Worm (Caenorhabditis elegans) whole organism, late embryonic: ENCODE results near the gene dmsr-16.

Experiments used
- C38D4.7 ChIP-seq: fragments of 200-800 bp; sonication (Bioruptor generic); optimal IDR thresholded peaks from 2 replicates; lab custom pipeline; 2018; ENCODE audit warnings: mild to moderate bottlenecking, missing genetic modification characterization, moderate library complexity, missing compliant biosample characterization
- Y22D7AL.16 ChIP-seq: sonication (generic microtip); optimal IDR thresholded peaks from 2 replicates; lab custom pipeline; 2016; ENCODE audit warnings: missing genetic modification characterization, missing compliant biosample characterization
- ama-1 ChIP-seq: fragments of 150-350 bp; optimal IDR thresholded peaks from 2 replicates; lab custom pipeline; 2014
- ceh-14 ChIP-seq: sonication (generic microtip); optimal IDR thresholded peaks from 2 replicates; lab custom pipeline; 2016; ENCODE audit warnings: missing genotype, missing genetic modification characterization, missing compliant biosample characterization
- ceh-18 ChIP-seq: sonication (generic microtip); optimal IDR thresholded peaks from 2 replicates; lab custom pipeline; 2016; ENCODE audit warnings: missing genetic modification characterization, missing compliant biosample characterization
- ceh-19 ChIP-seq: fragments of 200-800 bp; sonication (Bioruptor generic); optimal IDR thresholded peaks from 2 replicates; lab custom pipeline; 2018; ENCODE audit warnings: mild to moderate bottlenecking, missing genetic modification characterization, missing compliant biosample characterization
- ceh-22 ChIP-seq: sonication (generic microtip); optimal IDR thresholded peaks from 2 replicates; lab custom pipeline; 2017; ENCODE audit warnings: missing biosample characterization, missing genetic modification characterization
- ceh-24 ChIP-seq: sonication (generic microtip); optimal IDR thresholded peaks from 2 replicates; lab custom pipeline; 2016; ENCODE audit warnings: mild to moderate bottlenecking, missing genetic modification characterization, missing compliant biosample characterization
- ceh-31 ChIP-seq: sonication (generic microtip); optimal IDR thresholded peaks from 2 replicates; lab custom pipeline; 2016; ENCODE audit warnings: missing genetic modification characterization, missing compliant biosample characterization
- ceh-9 ChIP-seq: sonication (generic microtip); optimal IDR thresholded peaks from 2 replicates; lab custom pipeline; 2016; ENCODE audit warnings: mild to moderate bottlenecking, missing genetic modification characterization, inconsistent platforms, missing compliant biosample characterization
- che-1 ChIP-seq: sonication (generic microtip); optimal IDR thresholded peaks from 2 replicates; lab custom pipeline; 2016; ENCODE audit warnings: mild to moderate bottlenecking, missing genetic modification characterization, missing compliant biosample characterization
- elt-2 ChIP-seq: sonication (generic microtip); optimal IDR thresholded peaks from 2 replicates; lab custom pipeline; 2016; ENCODE audit warnings: missing genetic modification reagents, missing genetic modification characterization, missing compliant biosample characterization
- eyg-1 ChIP-seq: sonication (generic microtip); optimal IDR thresholded peaks from 2 replicates; lab custom pipeline; 2016; ENCODE audit warnings: missing genotype, missing genetic modification characterization, missing compliant biosample characterization
- fax-1 ChIP-seq: sonication (generic microtip); optimal IDR thresholded peaks from 2 replicates; lab custom pipeline; 2016; ENCODE audit warnings: missing genotype, missing genetic modification characterization, missing compliant biosample characterization
- fkh-6 ChIP-seq: sonication (generic microtip); optimal IDR thresholded peaks from 2 replicates; lab custom pipeline; 2016; ENCODE audit warnings: missing genetic modification characterization, missing compliant biosample characterization
- hlh-13 ChIP-seq: fragments of 200-800 bp; sonication (Bioruptor generic); optimal IDR thresholded peaks from 2 replicates; lab custom pipeline; 2018; ENCODE audit warnings: mild to moderate bottlenecking, missing genetic modification characterization, missing compliant biosample characterization
- hlh-8 ChIP-seq: sonication (generic microtip); optimal IDR thresholded peaks from 2 replicates; lab custom pipeline; 2016; ENCODE audit warnings: missing genotype, missing genetic modification characterization, missing compliant biosample characterization
- lim-6 ChIP-seq: sonication (generic microtip); optimal IDR thresholded peaks from 2 replicates; lab custom pipeline; 2016; ENCODE audit warnings: missing genetic modification characterization, missing compliant biosample characterization
- nfya-1 ChIP-seq: sonication (generic microtip); optimal IDR thresholded peaks from 2 replicates; lab custom pipeline; 2017; ENCODE audit warnings: missing genetic modification characterization, mild to moderate bottlenecking, missing compliant biosample characterization, antibody characterized with exemption, moderate library complexity
- nhr-11 ChIP-seq: fragments of 150-350 bp; optimal IDR thresholded peaks from 2 replicates; lab custom pipeline; 2014; ENCODE audit warnings: missing biosample characterization, missing genetic modification characterization
- npax-4 ChIP-seq: sonication (generic microtip); optimal IDR thresholded peaks from 2 replicates; lab custom pipeline; 2016; ENCODE audit warnings: missing genetic modification characterization, missing compliant biosample characterization
- odd-2 ChIP-seq: sonication (generic microtip); optimal IDR thresholded peaks from 2 replicates; lab custom pipeline; 2017; ENCODE audit warnings: antibody characterized with exemption, mild to moderate bottlenecking, missing genetic modification characterization, missing compliant biosample characterization
- pros-1 ChIP-seq: fragments of 150-350 bp; optimal IDR thresholded peaks from 2 replicates; lab custom pipeline; 2014; ENCODE audit warnings: missing biosample characterization, missing genetic modification reagents, missing genetic modification characterization
- rnt-1 ChIP-seq: sonication (generic microtip); optimal IDR thresholded peaks from 2 replicates; lab custom pipeline; 2016; ENCODE audit warnings: missing genetic modification characterization, missing compliant biosample characterization
- sdc-2 ChIP-seq: sonication (generic microtip); optimal IDR thresholded peaks from 2 replicates; lab custom pipeline; 2016; ENCODE audit warnings: missing genotype, missing genetic modification characterization, missing compliant biosample characterization
- syd-9 ChIP-seq: sonication (generic microtip); optimal IDR thresholded peaks from 2 replicates; lab custom pipeline; 2016; ENCODE audit warnings: mild to moderate bottlenecking, missing genetic modification characterization, moderate library complexity, missing compliant biosample characterization
- tbx-2 ChIP-seq: sonication (generic microtip); optimal IDR thresholded peaks from 2 replicates; lab custom pipeline; 2016; ENCODE audit warnings: missing genetic modification characterization, missing compliant biosample characterization
- ttx-3 ChIP-seq: sonication (generic microtip); optimal IDR thresholded peaks from 2 replicates; lab custom pipeline; 2016; ENCODE audit warnings: missing genetic modification reagents, missing genetic modification characterization, missing compliant biosample characterization
- unc-3 ChIP-seq, 2 experiments: fragments of 200-800 bp in 1 of 2; sonication (Bioruptor generic) in 1 of 2; sonication (generic microtip) in 1 of 2; conservative IDR thresholded peaks in 1 of 2; optimal IDR thresholded peaks in 1 of 2; 2 replicates each; pipeline versions ENCODE4 v1.3.6 to Lab custom; 2016 to 2022; ENCODE audit warnings: missing compliant biosample characterization in 2 of 2, missing genetic modification characterization in 2 of 2, missing genetic modification reagents in 1 of 2
- unc-42 ChIP-seq: sonication (generic microtip); optimal IDR thresholded peaks from 2 replicates; lab custom pipeline; 2016; ENCODE audit warnings: missing genotype, missing genetic modification characterization, missing compliant biosample characterization
- unc-86 ChIP-seq: sonication (generic microtip); optimal IDR thresholded peaks from 2 replicates; lab custom pipeline; 2016; ENCODE audit warnings: missing genetic modification characterization, missing compliant biosample characterization
- zip-5 ChIP-seq: sonication (generic microtip); optimal IDR thresholded peaks from 2 replicates; lab custom pipeline; 2016; ENCODE audit warnings: missing genetic modification characterization, missing compliant biosample characterization

Gene dmsr-16

ce11 chrV:6811863-6812262 lies 3.0 kb upstream of the dmsr-16 start:
- TF ChIP-seq che-1 (tag; lab: Kevin White, UChicago) (no peak), elt-2 (tag; lab: Kevin White, UChicago) (peak; percentile 53), eyg-1 (tag; lab: Kevin White, UChicago) (no peak), nhr-11 (no peak), unc-42 (tag; lab: Kevin White, UChicago) (no peak), hlh-13 (GFP tag; lab: Kevin White, UChicago) (no peak)
- TF ChIP-seq, all 69 proteins: peak for 1

ce11 chrV:6810091-6810490 lies 1.2 kb upstream of the dmsr-16 start:
- TF ChIP-seq unc-42 (tag; lab: Kevin White, UChicago) = no peak
- TF ChIP-seq npax-4 (tag; lab: Kevin White, UChicago) = no peak
- TF ChIP-seq elt-2 (tag; lab: Kevin White, UChicago) = peak; percentile 17
- TF ChIP-seq ceh-9 = no peak
- no peak for TF ChIP-seq syd-9 (tag; lab: Kevin White, UChicago)

ce11 chrV:6806340-6806739 lies 2.5 kb downstream of the dmsr-16 start, which contains the start of gene dmsr-12:
Gene dmsr-12 (minus strand): TSS chrV:6806440.
- TF ChIP-seq C38D4.7 (GFP tag; lab: Kevin White, UChicago) (no peak), lim-6 (tag; lab: Kevin White, UChicago) (no peak), unc-86 (tag; lab: Kevin White, UChicago) (no peak), fkh-6 (tag; lab: Kevin White, UChicago) (no peak)
- TF ChIP-seq, all 69 proteins: peak for 0

ce11 chrV:6803992-6804391 lies 4.9 kb downstream of the dmsr-16 start, which contains the start of gene dmsr-11:
Gene dmsr-11 (minus strand): TSS chrV:6804092.
- TF ChIP-seq C38D4.7 (GFP tag; lab: Kevin White, UChicago) (no peak), pros-1 (tag; lab: Kevin White, UChicago) (no peak), ceh-24 (tag; lab: Kevin White, UChicago) (no peak), ceh-22 (tag; lab: Kevin White, UChicago) (no peak), ceh-14 (tag; lab: Kevin White, UChicago) (no peak), rnt-1 (tag; lab: Kevin White, UChicago) (no peak), fkh-6 (tag; lab: Kevin White, UChicago) (no peak), zip-5 (tag; lab: Kevin White, UChicago) (no peak), unc-42 (tag; lab: Kevin White, UChicago) (no peak), ceh-9 (no peak), unc-3 (GFP tag; conservative IDR thresholded peaks at IDR 0.05; lab: Robert Waterston, UW) (no peak), unc-3 (tag; optimal IDR thresholded peaks at IDR 0.05; lab: Kevin White, UChicago) (no peak), ceh-31 (tag; lab: Kevin White, UChicago) (no peak), fax-1 (no peak), ceh-18 (tag; lab: Kevin White, UChicago) (no peak), ceh-19 (GFP tag; lab: Kevin White, UChicago) (no peak), nfya-1 (tag; lab: Kevin White, UChicago) (no peak)

- TF ChIP-seq tbx-2 (no peak), rnt-1 (tag; lab: Kevin White, UChicago) (no peak), Y22D7AL.16 (tag; lab: Kevin White, UChicago) (no peak), ttx-3 (tag; lab: Kevin White, UChicago) (no peak), unc-42 (tag; lab: Kevin White, UChicago) (no peak), odd-2 (tag; lab: Kevin White, UChicago) (no peak), ama-1 (no peak), hlh-8 (no peak)
Observed at ce11 chrV:6801850-6802249, 7.0 kb downstream of the dmsr-16 start, which contains the start of gene dmsr-10. Gene dmsr-10 (minus strand): TSS chrV:6801950.

ce11 chrV:6799564-6799963 lies 9.3 kb downstream of the dmsr-16 start, which contains the start of gene dmsr-9:
Gene dmsr-9 (minus strand): TSS chrV:6799664.
- TF ChIP-seq sdc-2 (tag; lab: Kevin White, UChicago) = no peak
- no peak for TF ChIP-seq npax-4 (tag; lab: Kevin White, UChicago)
- TF ChIP-seq zip-5 (tag; lab: Kevin White, UChicago) = no peak
